Fruit fly (Drosophila melanogaster): Measurements from ENCODE around the gene CG3706.

CG3706 gene

dm6 chrX:935049-935900 is 3.0 kb upstream of the CG3706 start, which contains the start of gene TRAM (continued):
- TF ChIP-seq ash1 (GFP tag; optimal IDR thresholded peaks at IDR 0.05) (peak; percentile 93), chif (GFP tag; optimal IDR thresholded peaks at IDR 0.05) (peak; percentile 98 to 99), slou (GFP tag; optimal IDR thresholded peaks at IDR 0.05) (peak; percentile 90), CG8944 (GFP tag; optimal IDR thresholded peaks at IDR 0.05) (peak; percentile 99), onecut (GFP tag; IDR thresholded peaks at IDR 0.05) (peak; percentile 97), trh (GFP tag; optimal IDR thresholded peaks at IDR 0.05) (peak; percentile 94), row (GFP tag; IDR thresholded peaks at IDR 0.05) (peak; percentile 99), CG9727 (GFP tag; optimal IDR thresholded peaks at IDR 0.05) (peak; percentile 99), YL-1 (GFP tag; optimal IDR thresholded peaks at IDR 0.05) (peak; percentile 99), lov (optimal IDR thresholded peaks at IDR 0.05) (no peak), lov (GFP tag; IDR thresholded peaks at IDR 0.05) (peak; percentile 99), gcm2 (GFP tag; optimal IDR thresholded peaks at IDR 0.05) (peak; percentile 95), ci (GFP tag; IDR thresholded peaks at IDR 0.05) (peak; percentile 100), CG7987 (GFP tag; optimal IDR thresholded peaks at IDR 0.05) (peak; percentile 94), CG13624 (GFP tag; optimal IDR thresholded peaks at IDR 0.05) (peak; percentile 98), vvl (GFP tag; IDR thresholded peaks at IDR 0.05) (peak; percentile 99), CG17186 (GFP tag; optimal IDR thresholded peaks at IDR 0.05) (peak; percentile 98), CG11085 (GFP tag; IDR thresholded peaks at IDR 0.05) (peak; percentile 99), Sin3A (optimal IDR thresholded peaks at IDR 0.05) (peak; percentile 92), CG10267 (tag; optimal IDR thresholded peaks at IDR 0.05) (peak; percentile 91), Ada2b (GFP tag; IDR thresholded peaks at IDR 0.05) (peak; percentile 98), CG6791 (GFP tag; IDR thresholded peaks at IDR 0.05; ENCODE audit: partially characterized antibody) (peak; percentile 82), ro (GFP tag; IDR thresholded peaks at IDR 0.05) (peak; percentile 98), nerfin-1 (tag; optimal IDR thresholded peaks at IDR 0.05) (peak; percentile 95), Med (GFP tag) (peak; percentile 100), CG12155 (GFP tag; optimal IDR thresholded peaks at IDR 0.05) (peak; percentile 97), CG42726 (GFP tag; IDR thresholded peaks at IDR 0.05; ENCODE audit: partially characterized antibody) (peak; percentile 82), stwl (tag; optimal IDR thresholded peaks at IDR 0.05) (peak; percentile 62), CG12391 (tag; optimal IDR thresholded peaks at IDR 0.05) (peak; percentile 98), CG17328 (GFP tag; IDR thresholded peaks at IDR 0.05) (peak; percentile 100), dmrt11E (tag; optimal IDR thresholded peaks at IDR 0.05) (peak; percentile 97), Antp (GFP tag; optimal IDR thresholded peaks at IDR 0.05) (peak; percentile 99), CG9932 (GFP tag; IDR thresholded peaks at IDR 0.05) (peak; percentile 99), CG2129 (GFP tag; IDR thresholded peaks at IDR 0.05; ENCODE audit: partially characterized antibody) (peak; percentile 56), CG11456 (GFP tag; IDR thresholded peaks at IDR 0.05) (peak; percentile 99), E2f1 (GFP tag; IDR thresholded peaks at IDR 0.05) (peak; percentile 98), shn (GFP tag; optimal IDR thresholded peaks at IDR 0.05) (peak; percentile 98), CG17359 (tag; optimal IDR thresholded peaks at IDR 0.05) (peak; percentile 98), ab (GFP tag; optimal IDR thresholded peaks at IDR 0.05) (peak; percentile 90), CG15011 (GFP tag; optimal IDR thresholded peaks at IDR 0.05) (no peak), HLH3B (GFP tag; IDR thresholded peaks at IDR 0.05) (peak; percentile 98), p53 (GFP tag; optimal IDR thresholded peaks at IDR 0.05) (peak; percentile 95), ac (GFP tag; optimal IDR thresholded peaks at IDR 0.05) (peak; percentile 95), CG2712 (tag; optimal IDR thresholded peaks at IDR 0.05) (peak; percentile 97), run (tag; optimal IDR thresholded peaks at IDR 0.05) (peak; percentile 89), CG1832 (GFP tag; optimal IDR thresholded peaks at IDR 0.05) (peak; percentile 92), CG16813 (GFP tag; IDR thresholded peaks at IDR 0.05; ENCODE audit: partially characterized antibody) (peak; percentile 87), exex (tag; optimal IDR thresholded peaks at IDR 0.05) (peak; percentile 84), Atf3 (GFP tag; optimal IDR thresholded peaks at IDR 0.05) (peak; percentile 98), chn (GFP tag; optimal IDR thresholded peaks at IDR 0.05) (peak; percentile 99)

Data from whole organism, embryonic.